Worm (Caenorhabditis elegans) whole organism, L3 larva: Measurements from ENCODE around the gene Y55F3AR.2.

Experiments used
- R02D3.7 ChIP-seq: fragments of 150-350 bp; optimal IDR thresholded peaks from 2 replicates; lab custom pipeline; 2014; ENCODE audit warnings: missing biosample characterization, missing genetic modification characterization
- ZK546.5 ChIP-seq: sonication (generic microtip); optimal IDR thresholded peaks from 2 replicates; lab custom pipeline; 2017; ENCODE audit warnings: missing biosample characterization, missing genetic modification characterization
- aly-2 ChIP-seq: fragments of 150-350 bp; optimal IDR thresholded peaks from 2 replicates; lab custom pipeline; 2014; ENCODE audit warnings: missing biosample characterization, missing genetic modification characterization
- ama-1 ChIP-seq: fragments of 150-350 bp; optimal IDR thresholded peaks from 2 replicates; lab custom pipeline; 2018
- ceh-16 ChIP-seq: sonication (generic microtip); optimal IDR thresholded peaks from 2 replicates; lab custom pipeline; 2017; ENCODE audit warnings: missing biosample characterization, missing genetic modification characterization
- ceh-28 ChIP-seq: fragments of 150-350 bp; optimal IDR thresholded peaks from 2 replicates; lab custom pipeline; 2014; ENCODE audit warnings: missing biosample characterization, missing genetic modification reagents, missing genetic modification characterization
- ceh-82 ChIP-seq: fragments of 150-350 bp; optimal IDR thresholded peaks from 2 replicates; lab custom pipeline; 2014; ENCODE audit warnings: missing biosample characterization, missing genetic modification characterization
- ceh-9 ChIP-seq: sonication (generic microtip); optimal IDR thresholded peaks from 2 replicates; lab custom pipeline; 2018; ENCODE audit warnings: missing biosample characterization, missing genetic modification characterization
- daf-12 ChIP-seq: fragments of 150-350 bp; optimal IDR thresholded peaks from 2 replicates; lab custom pipeline; 2014; ENCODE audit warnings: missing biosample characterization, missing genetic modification reagents, missing genetic modification characterization
- egl-27 ChIP-seq: sonication (generic microtip); optimal IDR thresholded peaks from 4 replicates; lab custom pipeline; 2017; ENCODE audit warnings: missing biosample characterization, missing genetic modification reagents, missing genetic modification characterization
- egl-5 ChIP-seq: fragments of 150-350 bp; optimal IDR thresholded peaks from 2 replicates; lab custom pipeline; 2017; ENCODE audit warnings: missing biosample characterization, missing genetic modification reagents, missing genetic modification characterization, inconsistent platforms
- elt-1 ChIP-seq: fragments of 150-350 bp; optimal IDR thresholded peaks from 2 replicates; lab custom pipeline; 2014; ENCODE audit warnings: missing biosample characterization, missing genetic modification characterization
- elt-2 ChIP-seq: sonication (generic microtip); optimal IDR thresholded peaks from 2 replicates; lab custom pipeline; 2016; ENCODE audit warnings: missing genetic modification reagents, mild to moderate bottlenecking, missing genetic modification characterization, missing compliant biosample characterization
- elt-3 ChIP-seq, 3 experiments: fragments of 150-350 bp in 1 of 3; sonication (generic microtip) in 2 of 3; optimal IDR thresholded peaks; 2 replicates in 2 of 3; 4 replicates in 1 of 3; lab custom pipeline; 2014 to 2017; ENCODE audit warnings: missing biosample characterization in 3 of 3, missing genetic modification characterization in 3 of 3
- eor-1 ChIP-seq, 2 experiments: fragments of 150-350 bp; optimal IDR thresholded peaks; 2 replicates each; lab custom pipeline; 2014 to 2018; ENCODE audit warnings: missing biosample characterization in 2 of 2, missing genetic modification characterization in 2 of 2
- fkh-10 ChIP-seq: sonication (generic microtip); optimal IDR thresholded peaks from 2 replicates; lab custom pipeline; 2017; ENCODE audit warnings: missing biosample characterization, missing genetic modification reagents, missing genetic modification characterization
- fkh-2 ChIP-seq: fragments of 150-350 bp; optimal IDR thresholded peaks from 2 replicates; lab custom pipeline; 2014; ENCODE audit warnings: missing biosample characterization, missing genetic modification reagents, missing genetic modification characterization
- fos-1 ChIP-seq: fragments of 150-350 bp; optimal IDR thresholded peaks from 2 replicates; lab custom pipeline; 2014; ENCODE audit warnings: missing biosample characterization, missing genetic modification characterization
- hmg-11 ChIP-seq: sonication (generic microtip); optimal IDR thresholded peaks from 2 replicates; lab custom pipeline; 2016; ENCODE audit warnings: missing genetic modification characterization, missing compliant biosample characterization
- jun-1 ChIP-seq: fragments of 150-350 bp; optimal IDR thresholded peaks from 2 replicates; lab custom pipeline; 2014; ENCODE audit warnings: missing biosample characterization, missing genetic modification reagents, missing genetic modification characterization
- lin-15B ChIP-seq: fragments of 150-350 bp; optimal IDR thresholded peaks from 2 replicates; lab custom pipeline; 2014; ENCODE audit warnings: missing biosample characterization, missing genetic modification characterization
- lin-39 ChIP-seq: fragments of 150-350 bp; optimal IDR thresholded peaks from 2 replicates; lab custom pipeline; 2018; ENCODE audit warnings: missing biosample characterization, missing genetic modification reagents, missing genetic modification characterization
- lsy-12 ChIP-seq: sonication (generic microtip); optimal IDR thresholded peaks from 2 replicates; lab custom pipeline; 2016; ENCODE audit warnings: mild to moderate bottlenecking, missing genetic modification characterization, missing compliant biosample characterization
- mdl-1 ChIP-seq: fragments of 150-350 bp; optimal IDR thresholded peaks from 2 replicates; lab custom pipeline; 2014; ENCODE audit warnings: missing biosample characterization, missing genetic modification characterization
- mml-1 ChIP-seq: fragments of 150-350 bp; sonication (generic microtip); optimal IDR thresholded peaks from 3 replicates; lab custom pipeline; 2014; ENCODE audit warnings: missing biosample characterization, missing genetic modification characterization
- nfya-1 ChIP-seq: sonication (generic microtip); optimal IDR thresholded peaks from 2 replicates; lab custom pipeline; 2017; ENCODE audit warnings: missing genetic modification characterization, mild to moderate bottlenecking, missing compliant biosample characterization, antibody characterized with exemption, moderate library complexity; ENCODE audit not compliant: insufficient read depth
- nhr-11 ChIP-seq: fragments of 150-350 bp; optimal IDR thresholded peaks from 2 replicates; lab custom pipeline; 2014; ENCODE audit warnings: missing biosample characterization, missing genetic modification characterization
- nhr-12 ChIP-seq: fragments of 150-350 bp; optimal IDR thresholded peaks from 2 replicates; lab custom pipeline; 2014; ENCODE audit warnings: missing biosample characterization, missing genetic modification characterization
- nhr-23 ChIP-seq: fragments of 150-350 bp; optimal IDR thresholded peaks from 2 replicates; lab custom pipeline; 2014; ENCODE audit warnings: missing biosample characterization, missing genetic modification reagents, missing genetic modification characterization
- nhr-237 ChIP-seq: fragments of 150-350 bp; optimal IDR thresholded peaks from 2 replicates; lab custom pipeline; 2014; ENCODE audit warnings: missing biosample characterization, missing genetic modification characterization
- nhr-25 ChIP-seq: sonication (generic microtip); optimal IDR thresholded peaks from 2 replicates; lab custom pipeline; 2017; ENCODE audit warnings: missing biosample characterization, missing genetic modification characterization
- nhr-28 ChIP-seq: fragments of 150-350 bp; optimal IDR thresholded peaks from 2 replicates; lab custom pipeline; 2014; ENCODE audit warnings: missing biosample characterization, missing genetic modification characterization
- nhr-43 ChIP-seq: sonication (generic microtip); optimal IDR thresholded peaks from 2 replicates; lab custom pipeline; 2016; ENCODE audit warnings: mild to moderate bottlenecking, missing genetic modification characterization, missing compliant biosample characterization; ENCODE audit not compliant: poor library complexity, severe bottlenecking
- nhr-67 ChIP-seq: fragments of 150-350 bp; optimal IDR thresholded peaks from 2 replicates; lab custom pipeline; 2014; ENCODE audit warnings: missing biosample characterization, missing genetic modification characterization
- nhr-76 ChIP-seq: fragments of 150-350 bp; sonication (generic microtip); optimal IDR thresholded peaks from 5 replicates; lab custom pipeline; 2014; ENCODE audit warnings: missing biosample characterization, missing genetic modification characterization
- nhr-77 ChIP-seq: fragments of 150-350 bp; optimal IDR thresholded peaks from 2 replicates; lab custom pipeline; 2014; ENCODE audit warnings: missing biosample characterization, missing genetic modification characterization
- pha-4 ChIP-seq: fragments of 150-350 bp; optimal IDR thresholded peaks from 2 replicates; lab custom pipeline; 2014; ENCODE audit warnings: missing biosample characterization, missing genetic modification reagents, missing genetic modification characterization
- pqm-1 ChIP-seq: fragments of 150-350 bp; optimal IDR thresholded peaks from 2 replicates; lab custom pipeline; 2017; ENCODE audit warnings: missing biosample characterization, missing genetic modification characterization, inconsistent platforms
- sea-2 ChIP-seq: fragments of 150-350 bp; sonication (generic microtip); optimal IDR thresholded peaks from 4 replicates; lab custom pipeline; 2014; ENCODE audit warnings: missing biosample characterization, missing genetic modification reagents, missing genetic modification characterization
- skn-1 ChIP-seq: fragments of 150-350 bp; optimal IDR thresholded peaks from 2 replicates; lab custom pipeline; 2014; ENCODE audit warnings: missing biosample characterization, missing genetic modification characterization
- snpc-4 ChIP-seq: fragments of 150-350 bp; optimal IDR thresholded peaks from 2 replicates; lab custom pipeline; 2014; ENCODE audit warnings: missing biosample characterization, missing genetic modification characterization
- tbx-2 ChIP-seq: sonication (generic microtip); optimal IDR thresholded peaks from 2 replicates; lab custom pipeline; 2016; ENCODE audit warnings: mild to moderate bottlenecking, missing genetic modification characterization, missing compliant biosample characterization
- unc-39 ChIP-seq: sonication (generic microtip); optimal IDR thresholded peaks from 4 replicates; lab custom pipeline; 2017; ENCODE audit warnings: missing biosample characterization, missing genetic modification characterization
- unc-62 ChIP-seq: fragments of 150-350 bp; sonication (generic microtip); optimal IDR thresholded peaks from 4 replicates; lab custom pipeline; 2014; ENCODE audit warnings: missing biosample characterization, missing genetic modification reagents, missing genetic modification characterization
- zag-1 ChIP-seq: fragments of 150-350 bp; optimal IDR thresholded peaks from 2 replicates; lab custom pipeline; 2014; ENCODE audit warnings: missing biosample characterization, missing genetic modification characterization
- ztf-11 ChIP-seq: fragments of 150-350 bp; optimal IDR thresholded peaks from 2 replicates; lab custom pipeline; 2014; ENCODE audit warnings: missing biosample characterization, missing genetic modification characterization
- ztf-4 ChIP-seq: fragments of 150-350 bp; optimal IDR thresholded peaks from 2 replicates; lab custom pipeline; 2014; ENCODE audit warnings: missing biosample characterization, missing genetic modification characterization

The Y55F3AR.2 gene

ce11 chrIV:1093870-1094564 lies at the start of gene Y55F3AR.2, which contains the start of gene cct-8:
Gene Y55F3AR.2, plus strand, starts transcription at chrIV:1094541.
Gene cct-8, minus strand, starts transcription at chrIV:1093920.
- peak; percentile 83 for TF ChIP-seq pqm-1 (tag; lab: Kevin White, UChicago)
- peak; percentile 97 for TF ChIP-seq lin-39
- TF ChIP-seq nhr-12 (tag; lab: Kevin White, UChicago) = no peak
- peak; percentile 78 for TF ChIP-seq ama-1 (lab: Kevin White, UChicago)
- TF ChIP-seq ceh-82 = peak; percentile 89
- TF ChIP-seq nfya-1 = peak; percentile 99
- TF ChIP-seq nhr-43 = peak; percentile 97
- TF ChIP-seq egl-27 (tag; lab: Kevin White, UChicago) = peak; percentile 83
- peak; percentile 49 for TF ChIP-seq nhr-76
- TF ChIP-seq eor-1 (tag; optimal IDR thresholded peaks at IDR 0.05; lab: Kevin White, UChicago) = peak in 1 of 2 experiments; percentile 64
- peak; percentile 84 for TF ChIP-seq snpc-4
- TF ChIP-seq hmg-11 (tag; lab: Kevin White, UChicago) = peak; percentile 91
- peak; percentile 94 for TF ChIP-seq R02D3.7
- TF ChIP-seq nhr-11 = no peak
- TF ChIP-seq elt-1 (tag; lab: Kevin White, UChicago) = peak; percentile 80
- TF ChIP-seq egl-5 (tag; lab: Kevin White, UChicago) = peak; percentile 92
- no peak for TF ChIP-seq unc-39 (tag; lab: Kevin White, UChicago)
- no peak for TF ChIP-seq daf-12 (tag; lab: Kevin White, UChicago)
- peak; percentile 98 for TF ChIP-seq nhr-23 (tag; lab: Kevin White, UChicago)
- TF ChIP-seq fkh-2 (tag; lab: Kevin White, UChicago) = no peak
- TF ChIP-seq lsy-12 (tag; lab: Kevin White, UChicago) = peak; percentile 99
- peak; percentile 98 for TF ChIP-seq fkh-10 (GFP tag; lab: Kevin White, UChicago)
- peak; percentile 95 for TF ChIP-seq jun-1
- peak; percentile 95 for TF ChIP-seq lin-15B (tag; lab: Kevin White, UChicago)
- TF ChIP-seq nhr-25 (tag; lab: Kevin White, UChicago) = peak; percentile 91
- TF ChIP-seq aly-2 (tag; lab: Kevin White, UChicago) = peak; percentile 78
- peak; percentile 94 for TF ChIP-seq tbx-2
- peak; percentile 65 for TF ChIP-seq nhr-67 (tag; lab: Kevin White, UChicago)
- TF ChIP-seq skn-1 (tag; lab: Kevin White, UChicago) = peak; percentile 92
- peak; percentile 38 for TF ChIP-seq zag-1
- TF ChIP-seq mdl-1 (tag; lab: Kevin White, UChicago) = no peak
- TF ChIP-seq ceh-9 (tag; lab: Kevin White, UChicago) = no peak
- TF ChIP-seq nhr-28 (tag; lab: Kevin White, UChicago) = no peak
- TF ChIP-seq pha-4 = peak; percentile 97
- peak; percentile 76 for TF ChIP-seq elt-2
- TF ChIP-seq nhr-237 (tag; lab: Kevin White, UChicago) = no peak
- TF ChIP-seq ztf-11 = no peak
- TF ChIP-seq elt-3 (tag; optimal IDR thresholded peaks at IDR 0.05; lab: Kevin White, UChicago) = peak in 1 of 3 experiments; percentile 55
- peak; percentile 69 for TF ChIP-seq ztf-4 (tag; lab: Kevin White, UChicago)
- no peak for TF ChIP-seq sea-2
- TF ChIP-seq mml-1 (tag; lab: Kevin White, UChicago) = no peak
- peak; percentile 51 for TF ChIP-seq ZK546.5 (tag; lab: Kevin White, UChicago)
- peak; percentile 93 for TF ChIP-seq ceh-28
- peak; percentile 29 for TF ChIP-seq unc-62 (GFP tag; lab: Kevin White, UChicago)
- TF ChIP-seq nhr-77 (tag; lab: Kevin White, UChicago) = peak; percentile 91
- peak; percentile 40 for TF ChIP-seq ceh-16 (tag; lab: Kevin White, UChicago)
- no peak for TF ChIP-seq fos-1 (tag; lab: Kevin White, UChicago)
